Worm (Caenorhabditis elegans) whole organism, young adult: Measurements from ENCODE around the gene rme-2.

Source experiments
- pbrm-1 ChIP-seq: fragments of 200-800 bp; sonication (Bioruptor generic); IDR thresholded peaks from 2 replicates; pipeline ENCODE4 v1.3.6; 2022; ENCODE audit warnings: missing genetic modification reagents, missing genetic modification characterization, missing compliant biosample characterization
- unc-62 ChIP-seq: fragments of 150-350 bp; optimal IDR thresholded peaks from 2 replicates; lab custom pipeline; 2014; ENCODE audit warnings: missing biosample characterization, missing genetic modification reagents, missing genetic modification characterization

ce11 chrIV:5501414-5501813 lies 31.6 kb downstream of the rme-2 start:
- no peak for TF ChIP-seq pbrm-1 (GFP tag; lab: Robert Waterston, UW)
- no peak for TF ChIP-seq unc-62 (GFP tag; lab: Kevin White, UChicago)
